Worm (Caenorhabditis elegans): ENCODE measurements around the gene F36G9.7.

Gene F36G9.7

ce11 chrV:15970820-15971219, 1.3 kb upstream of the F36G9.7 start:
- TF ChIP-seq fos-1 (tag; optimal IDR thresholded peaks at IDR 0.05) (no peak), aha-1 (tag; optimal IDR thresholded peaks at IDR 0.05) (no peak), ceh-90 (tag; optimal IDR thresholded peaks at IDR 0.05) (no peak), elt-2 (tag; optimal IDR thresholded peaks at IDR 0.05) (no peak), tlp-1 (tag; optimal IDR thresholded peaks at IDR 0.05) (no peak), blmp-1 (tag; optimal IDR thresholded peaks at IDR 0.05) (no peak), zag-1 (tag; optimal IDR thresholded peaks at IDR 0.05) (no peak), C16A3.4 (tag; optimal IDR thresholded peaks at IDR 0.05) (no peak), swsn-7 (tag; optimal IDR thresholded peaks at IDR 0.05) (no peak), ets-5 (GFP tag; IDR thresholded peaks at IDR 0.05) (no peak), ces-1 (GFP tag; optimal IDR thresholded peaks at IDR 0.05) (no peak), lin-35 (GFP tag; optimal IDR thresholded peaks at IDR 0.05) (no peak), nhr-77 (tag; optimal IDR thresholded peaks at IDR 0.05) (no peak), nhr-84 (tag; optimal IDR thresholded peaks at IDR 0.05) (no peak), irx-1 (tag; optimal IDR thresholded peaks at IDR 0.05) (no peak)

- TF ChIP-seq nhr-237 (tag; optimal IDR thresholded peaks at IDR 0.05) (no peak), nhr-20 (tag; optimal IDR thresholded peaks at IDR 0.05) (no peak), jun-1 (tag; optimal IDR thresholded peaks at IDR 0.05) (no peak), efl-3 (GFP tag; optimal IDR thresholded peaks at IDR 0.05) (no peak), efl-1 (optimal IDR thresholded peaks at IDR 0.05) (no peak), efl-1 (GFP tag; optimal IDR thresholded peaks at IDR 0.05 in 1 of 2) (no peak), lin-13 (GFP tag; optimal IDR thresholded peaks at IDR 0.05) (no peak), fos-1 (tag; optimal IDR thresholded peaks at IDR 0.05) (no peak), mef-2 (tag; optimal IDR thresholded peaks at IDR 0.05) (no peak), blmp-1 (tag; optimal IDR thresholded peaks at IDR 0.05) (no peak), zag-1 (tag; optimal IDR thresholded peaks at IDR 0.05) (no peak)
These were observed 2.0 kb downstream of the F36G9.7 start, which contains the start of gene sri-1 for ce11 chrV:15967542-15967941. Gene sri-1 (minus strand): TSS chrV:15967642.

DNA sequence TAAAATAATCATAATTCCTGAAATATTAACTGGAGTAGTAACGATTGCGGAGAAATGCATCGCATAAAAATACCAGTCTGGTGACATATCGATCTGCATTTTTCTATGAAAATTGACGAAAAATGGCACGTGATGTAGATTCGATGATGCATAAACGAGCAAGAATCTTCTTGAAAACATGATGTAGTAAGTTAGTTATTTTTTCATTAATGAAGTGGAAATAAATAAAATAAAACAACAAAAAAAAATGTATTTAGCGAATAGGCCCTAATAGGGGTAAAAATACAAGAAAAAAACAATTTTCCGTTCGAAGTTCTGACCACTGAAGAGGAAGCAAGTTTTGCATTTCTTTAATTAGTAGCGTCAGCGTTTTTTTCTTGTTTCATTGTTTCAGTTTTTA, 4.4 kb downstream of the F36G9.7 start, which contains the start of gene sri-2:
Gene sri-2, minus strand, starts transcription at position 101 of the 400 bp plus-strand sequence.
- TF ChIP-seq fkh-8 (tag; optimal IDR thresholded peaks at IDR 0.05) (peak; percentile 39), unc-98 (GFP tag; IDR thresholded peaks at IDR 0.05) (no peak), nhr-19 (GFP tag; conservative IDR thresholded peaks at IDR 0.05) (no peak), lin-35 (GFP tag; optimal IDR thresholded peaks at IDR 0.05) (no peak), ceh-63 (GFP tag; optimal IDR thresholded peaks at IDR 0.05) (no peak)

DNA sequence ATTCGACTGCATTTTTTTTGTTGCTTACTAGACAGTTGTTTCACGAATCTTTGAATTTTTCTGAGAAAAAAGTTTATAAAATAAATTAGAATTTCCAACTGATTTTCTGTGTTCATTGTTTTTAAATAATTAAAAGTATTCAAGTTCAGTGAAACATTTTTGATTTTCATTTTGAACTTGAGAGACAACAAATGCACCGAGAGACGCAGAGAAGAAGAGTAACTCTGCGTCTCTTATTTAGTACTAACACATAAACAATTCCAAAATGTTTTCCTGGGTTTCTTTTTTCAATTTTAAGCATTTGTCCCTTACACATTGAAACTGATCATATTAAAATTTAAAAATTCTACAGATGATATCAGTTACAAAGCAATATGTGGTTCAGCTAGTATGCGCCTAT, 10.1 kb downstream of the F36G9.7 start:
- no peak for TF ChIP-seq dsc-1 (tag; optimal IDR thresholded peaks at IDR 0.05)
- TF ChIP-seq xbp-1 (tag; optimal IDR thresholded peaks at IDR 0.05) = no peak
- TF ChIP-seq elt-2 (tag; optimal IDR thresholded peaks at IDR 0.05) = no peak
- TF ChIP-seq jun-1 (tag; optimal IDR thresholded peaks at IDR 0.05) = no peak
- no peak for TF ChIP-seq ceh-90 (tag; optimal IDR thresholded peaks at IDR 0.05)
- no peak for TF ChIP-seq elt-3 (tag; optimal IDR thresholded peaks at IDR 0.05)
- peak; percentile 87 for TF ChIP-seq nhr-85 (tag)
- TF ChIP-seq lsy-2 (tag; optimal IDR thresholded peaks at IDR 0.05) = peak; percentile 13 to 14
- TF ChIP-seq lin-14 (GFP tag; optimal IDR thresholded peaks at IDR 0.05) = peak; percentile 55
- TF ChIP-seq ceh-88 (GFP tag; IDR thresholded peaks at IDR 0.05) = no peak
- no peak for TF ChIP-seq sup-37 (GFP tag; optimal IDR thresholded peaks at IDR 0.05)
- TF ChIP-seq lin-15B (tag; optimal IDR thresholded peaks at IDR 0.05) = no peak
- no peak for TF ChIP-seq C34B4.2 (tag; optimal IDR thresholded peaks at IDR 0.05)
- TF ChIP-seq efl-1 (optimal IDR thresholded peaks at IDR 0.05) = peak; percentile 35 to 41
- TF ChIP-seq efl-1 (GFP tag; optimal IDR thresholded peaks at IDR 0.05 in 1 of 2) = peak in 1 of 2 experiments; percentile 82
- TF ChIP-seq ceh-82 (tag; optimal IDR thresholded peaks at IDR 0.05) = no peak
- TF ChIP-seq efl-3 (GFP tag; optimal IDR thresholded peaks at IDR 0.05) = no peak
- peak; percentile 8 for TF ChIP-seq mep-1 (tag; optimal IDR thresholded peaks at IDR 0.05)
- peak; percentile 53 for TF ChIP-seq nhr-20 (tag; optimal IDR thresholded peaks at IDR 0.05)
